Worm (Caenorhabditis elegans): ENCODE results near the gene clec-88.

clec-88 gene

DNA sequence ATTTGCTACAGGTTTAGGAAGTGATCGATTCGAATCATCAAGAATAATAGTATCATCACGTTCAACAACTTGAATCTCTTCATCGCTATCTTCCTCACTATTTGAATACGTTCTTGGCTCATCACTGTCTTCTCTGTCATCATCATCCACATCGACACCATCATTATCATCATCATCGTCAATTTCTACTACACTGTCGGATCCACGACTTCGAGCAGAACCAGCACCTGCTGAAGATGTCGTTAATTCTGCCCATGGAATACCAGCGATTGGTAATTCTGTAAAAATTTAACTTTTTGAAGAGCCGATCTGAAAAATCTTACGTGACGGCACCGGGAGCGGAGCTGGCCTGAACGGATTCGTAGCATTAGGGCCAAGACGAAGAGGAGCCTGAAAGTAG is 15.6 kb upstream of the clec-88 start:
- TF ChIP-seq skn-1 (tag; optimal IDR thresholded peaks at IDR 0.05) (no peak), Y55F3AM.14 (GFP tag; optimal IDR thresholded peaks at IDR 0.05) (no peak), lin-13 (GFP tag; optimal IDR thresholded peaks at IDR 0.05) (no peak), nhr-11 (tag; optimal IDR thresholded peaks at IDR 0.05) (no peak), nhr-129 (tag; optimal IDR thresholded peaks at IDR 0.05) (no peak), elt-3 (tag; optimal IDR thresholded peaks at IDR 0.05) (no peak), egl-27 (tag; optimal IDR thresholded peaks at IDR 0.05) (no peak), ama-1 (optimal IDR thresholded peaks at IDR 0.05) (no peak), zag-1 (tag; optimal IDR thresholded peaks at IDR 0.05) (no peak), sem-4 (tag; optimal IDR thresholded peaks at IDR 0.05) (no peak), crh-2 (tag; optimal IDR thresholded peaks at IDR 0.05) (no peak)

DNA sequence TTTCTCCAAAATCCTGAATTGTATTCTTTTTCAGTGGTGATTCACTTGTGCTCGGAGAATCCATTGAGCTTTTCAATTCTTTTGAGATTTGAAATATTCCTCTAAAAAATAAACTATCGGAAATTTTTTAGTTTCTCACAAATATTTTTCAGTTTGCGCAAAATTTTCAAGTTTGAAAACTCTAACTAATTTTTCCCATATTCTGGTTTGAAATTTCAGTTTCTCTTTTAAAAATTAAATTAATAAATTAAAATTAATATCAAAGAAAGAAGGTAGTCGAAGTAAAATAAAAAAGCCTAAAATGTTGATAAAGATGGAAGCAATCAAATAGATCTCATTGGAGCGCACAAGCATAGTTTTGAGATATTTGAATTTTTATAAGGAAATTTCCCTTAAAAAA is 13.6 kb upstream of the clec-88 start, which contains the start of gene C32D5.10:
Gene C32D5.10, minus strand, starts transcription at position 101 of the 400 bp plus-strand sequence.
- TF ChIP-seq nhr-25 (tag; optimal IDR thresholded peaks at IDR 0.05) (peak; percentile 28), nhr-12 (tag; optimal IDR thresholded peaks at IDR 0.05) (no peak)

DNA sequence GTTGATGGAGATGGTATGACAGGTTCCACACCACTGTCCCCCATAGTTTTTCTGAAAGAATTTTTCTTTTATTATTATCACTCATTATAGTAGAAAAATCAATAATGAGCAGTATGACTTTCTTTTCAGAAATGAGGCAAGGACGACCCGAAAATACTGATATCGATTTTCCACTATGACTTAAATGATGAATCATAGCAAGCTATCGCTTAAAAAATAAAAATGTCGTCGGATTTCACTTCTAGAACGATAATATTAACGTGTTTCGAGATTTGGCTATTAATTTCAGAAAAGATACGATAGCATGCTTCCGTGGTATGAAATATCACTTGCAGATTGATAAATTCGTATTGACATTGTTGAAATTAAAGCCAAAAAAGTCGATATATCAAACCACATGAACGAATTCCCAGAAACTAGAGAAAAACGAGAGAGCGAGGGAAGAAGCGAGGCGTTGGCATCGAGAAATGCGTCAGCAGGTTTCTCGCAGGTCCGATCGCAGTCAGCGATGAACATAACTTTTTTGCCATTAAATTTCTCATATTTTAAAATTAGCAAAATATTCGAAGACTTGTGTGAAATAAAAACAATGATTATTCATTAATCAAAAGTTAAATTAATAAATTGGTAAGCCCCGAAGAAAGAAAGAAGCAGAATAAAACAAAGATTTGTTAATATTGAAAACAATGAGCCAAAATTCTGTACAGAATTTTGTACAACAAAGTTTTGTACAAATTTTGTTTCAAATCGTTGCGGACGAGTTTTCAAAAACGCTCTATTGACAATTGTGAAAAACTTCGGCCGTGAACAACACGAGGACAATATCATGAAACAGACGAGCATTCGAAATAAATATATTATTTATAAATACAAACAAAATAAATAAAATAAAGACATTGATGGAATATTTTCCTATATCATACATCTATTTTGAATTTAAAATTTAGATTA is 9.9 kb upstream of the clec-88 start, which contains the start of gene C32D5.11:
Gene C32D5.11, minus strand, starts transcription at position 51 of the 951 bp plus-strand sequence.
- TF ChIP-seq aly-2 (tag; optimal IDR thresholded peaks at IDR 0.05) (no peak), F13H6.1 (tag; optimal IDR thresholded peaks at IDR 0.05) (peak; percentile 62), dmd-4 (tag; optimal IDR thresholded peaks at IDR 0.05) (no peak), ama-1 (optimal IDR thresholded peaks at IDR 0.05) (no peak), crh-2 (tag; optimal IDR thresholded peaks at IDR 0.05) (peak; percentile 76), lin-11 (tag; optimal IDR thresholded peaks at IDR 0.05) (peak; percentile 80), nhr-21 (tag; optimal IDR thresholded peaks at IDR 0.05) (peak; percentile 36), nhr-25 (tag; optimal IDR thresholded peaks at IDR 0.05) (peak; percentile 74), lin-13 (GFP tag; optimal IDR thresholded peaks at IDR 0.05) (peak; percentile 72), snpc-4 (tag; optimal IDR thresholded peaks at IDR 0.05) (peak; percentile 56), ztf-11 (tag; optimal IDR thresholded peaks at IDR 0.05) (no peak), nhr-10 (tag; optimal IDR thresholded peaks at IDR 0.05) (no peak), lsy-2 (tag; optimal IDR thresholded peaks at IDR 0.05) (peak; percentile 47 to 89), mbf-1 (tag; optimal IDR thresholded peaks at IDR 0.05) (no peak), unc-39 (tag; optimal IDR thresholded peaks at IDR 0.05) (no peak), mab-5 (tag; optimal IDR thresholded peaks at IDR 0.05) (peak; percentile 21), peb-1 (tag; optimal IDR thresholded peaks at IDR 0.05) (no peak), nhr-12 (tag; optimal IDR thresholded peaks at IDR 0.05) (no peak), C34F6.9 (tag; optimal IDR thresholded peaks at IDR 0.05) (peak; percentile 90), nhr-237 (tag; optimal IDR thresholded peaks at IDR 0.05) (no peak), unc-55 (GFP tag; optimal IDR thresholded peaks at IDR 0.05) (peak; percentile 81), sem-4 (tag; optimal IDR thresholded peaks at IDR 0.05) (peak; percentile 73), blmp-1 (tag; optimal IDR thresholded peaks at IDR 0.05; ENCODE audit: insufficient read depth) (no peak), skn-1 (tag; optimal IDR thresholded peaks at IDR 0.05) (no peak), alr-1 (tag; optimal IDR thresholded peaks at IDR 0.05) (no peak), gmeb-1 (tag; optimal IDR thresholded peaks at IDR 0.05) (peak; percentile 78), ztf-1 (GFP tag; conservative IDR thresholded peaks at IDR 0.05) (no peak), nhr-129 (tag; optimal IDR thresholded peaks at IDR 0.05) (peak; percentile 81), nhr-11 (tag; optimal IDR thresholded peaks at IDR 0.05) (no peak), sma-9 (GFP tag; optimal IDR thresholded peaks at IDR 0.05) (peak; percentile 72), sma-9 (tag; optimal IDR thresholded peaks at IDR 0.05) (no peak), ZK546.5 (tag; optimal IDR thresholded peaks at IDR 0.05) (no peak), elt-1 (tag; optimal IDR thresholded peaks at IDR 0.05) (no peak), ceh-82 (tag; optimal IDR thresholded peaks at IDR 0.05) (no peak), nhr-23 (tag; optimal IDR thresholded peaks at IDR 0.05) (no peak), lin-39 (tag; optimal IDR thresholded peaks at IDR 0.05) (no peak), ceh-16 (tag; optimal IDR thresholded peaks at IDR 0.05) (no peak), nhr-6 (tag; optimal IDR thresholded peaks at IDR 0.05) (peak; percentile 32), ztf-4 (tag; optimal IDR thresholded peaks at IDR 0.05) (peak; percentile 13), R02D3.7 (tag; optimal IDR thresholded peaks at IDR 0.05) (no peak), Y55F3AM.14 (GFP tag; optimal IDR thresholded peaks at IDR 0.05) (no peak), egl-27 (tag; optimal IDR thresholded peaks at IDR 0.05) (peak; percentile 15), sma-3 (GFP tag; optimal IDR thresholded peaks at IDR 0.05) (peak; percentile 64), fos-1 (tag; optimal IDR thresholded peaks at IDR 0.05) (peak; percentile 77), nhr-77 (tag; optimal IDR thresholded peaks at IDR 0.05) (no peak), mdl-1 (tag; optimal IDR thresholded peaks at IDR 0.05) (no peak), elt-3 (tag; optimal IDR thresholded peaks at IDR 0.05) (no peak)

Data from whole organism, L2 larva.